Worm (Caenorhabditis elegans): ENCODE data around the gene C25G4.17.
"Not testable (repeated sequence)": the region's sequence is repeated elsewhere in the genome, so short reads cannot be mapped to it uniquely, and the experiment has no call there.

C25G4.17 gene

DNA sequence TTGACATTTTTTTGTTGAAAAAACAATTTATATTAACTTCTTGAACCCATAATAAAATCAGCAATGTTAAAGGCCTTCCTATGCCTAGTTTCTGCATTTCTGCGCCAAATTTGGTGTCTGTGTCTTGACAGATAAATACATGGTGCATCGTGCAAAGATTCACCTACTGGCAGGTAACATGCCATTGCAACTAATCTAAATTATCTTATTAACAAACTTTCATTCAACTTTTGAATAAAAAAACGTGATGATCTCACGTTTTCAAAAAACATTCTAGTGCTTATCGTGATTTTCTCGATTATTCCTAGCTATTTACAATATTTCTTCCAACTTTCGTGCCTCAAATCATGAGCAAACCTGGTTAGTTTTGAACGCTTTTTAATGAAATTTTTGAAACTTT, 14.8 kb downstream of the C25G4.17 start, which contains the start of gene C25G4.7:
TSS of gene C25G4.7 (plus strand) at position 301 of the 400 bp plus-strand sequence.
- TF ChIP-seq ceh-43 (GFP tag; optimal IDR thresholded peaks at IDR 0.05), result no peak
- TF ChIP-seq pha-4 (tag; optimal IDR thresholded peaks at IDR 0.05), result no peak
- no peak for TF ChIP-seq unc-39 (tag; optimal IDR thresholded peaks at IDR 0.05)
- no peak for TF ChIP-seq hlh-1 (tag; optimal IDR thresholded peaks at IDR 0.05)
- TF ChIP-seq sem-2 (GFP tag; optimal IDR thresholded peaks at IDR 0.05), result no peak
- no peak for TF ChIP-seq ceh-83 (GFP tag; optimal IDR thresholded peaks at IDR 0.05)
- TF ChIP-seq lsy-2 (tag; optimal IDR thresholded peaks at IDR 0.05), result no peak
- no peak for TF ChIP-seq ztf-11 (tag; optimal IDR thresholded peaks at IDR 0.05)
- no peak for TF ChIP-seq unc-62 (GFP tag; optimal IDR thresholded peaks at IDR 0.05)
- TF ChIP-seq mep-1 (tag; optimal IDR thresholded peaks at IDR 0.05), result no peak
- no peak for TF ChIP-seq mab-5 (tag; optimal IDR thresholded peaks at IDR 0.05)
- no peak for TF ChIP-seq nhr-76 (tag; optimal IDR thresholded peaks at IDR 0.05)
- no peak for TF ChIP-seq snpc-4 (tag; optimal IDR thresholded peaks at IDR 0.05)
- TF ChIP-seq M03D4.4 (tag; optimal IDR thresholded peaks at IDR 0.05), result no peak
- TF ChIP-seq sptf-1 (tag; optimal IDR thresholded peaks at IDR 0.05), result no peak
- TF ChIP-seq lin-32 (GFP tag; optimal IDR thresholded peaks at IDR 0.05), result no peak
- no peak for TF ChIP-seq elt-3 (tag; optimal IDR thresholded peaks at IDR 0.05)
- no peak for TF ChIP-seq unc-120 (tag; optimal IDR thresholded peaks at IDR 0.05; ENCODE audit: poor library complexity, severe bottlenecking)

DNA sequence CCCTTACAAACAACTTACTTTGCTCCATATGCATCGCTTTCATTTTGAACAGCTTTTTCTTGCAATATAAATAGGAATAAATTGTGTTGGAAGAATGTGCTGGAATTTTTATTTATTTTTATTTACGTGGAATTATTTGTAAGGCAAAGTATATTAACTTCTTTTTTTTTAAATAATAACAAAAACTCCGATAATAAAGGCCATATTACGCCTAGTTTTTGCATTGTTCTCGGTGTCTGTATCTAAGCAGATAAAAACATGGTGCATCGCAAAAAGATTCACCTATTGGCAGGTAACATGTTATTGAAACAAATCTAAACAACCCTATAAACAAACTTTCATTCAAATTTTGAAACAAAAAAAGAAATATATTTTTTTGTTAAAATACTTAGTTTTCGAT, 21.6 kb downstream of the C25G4.17 start, which contains the start of gene C25G4.8:
TSS of gene C25G4.8 (minus strand) at position 101 of the 400 bp plus-strand sequence.
- TF ChIP-seq nhr-12 (tag; optimal IDR thresholded peaks at IDR 0.05) (no peak), ces-1 (GFP tag; optimal IDR thresholded peaks at IDR 0.05) (no peak), elt-3 (tag; optimal IDR thresholded peaks at IDR 0.05) (no peak), mep-1 (tag; optimal IDR thresholded peaks at IDR 0.05) (no peak), mls-2 (tag; optimal IDR thresholded peaks at IDR 0.05) (no peak), lin-13 (tag; optimal IDR thresholded peaks at IDR 0.05) (no peak), unc-62 (GFP tag; optimal IDR thresholded peaks at IDR 0.05) (no peak), cnd-1 (tag; optimal IDR thresholded peaks at IDR 0.05) (no peak), lsy-2 (tag; optimal IDR thresholded peaks at IDR 0.05) (no peak)

ce11 chrIV:12464822-12465221, 23.0 kb downstream of the C25G4.17 start:
- TF ChIP-seq ces-1 (GFP tag; optimal IDR thresholded peaks at IDR 0.05) (no peak), unc-39 (tag; optimal IDR thresholded peaks at IDR 0.05) (no peak), snpc-4 (tag; optimal IDR thresholded peaks at IDR 0.05) (no peak), M03D4.4 (tag; optimal IDR thresholded peaks at IDR 0.05) (no peak), cnd-1 (tag; optimal IDR thresholded peaks at IDR 0.05) (no peak)

DNA sequence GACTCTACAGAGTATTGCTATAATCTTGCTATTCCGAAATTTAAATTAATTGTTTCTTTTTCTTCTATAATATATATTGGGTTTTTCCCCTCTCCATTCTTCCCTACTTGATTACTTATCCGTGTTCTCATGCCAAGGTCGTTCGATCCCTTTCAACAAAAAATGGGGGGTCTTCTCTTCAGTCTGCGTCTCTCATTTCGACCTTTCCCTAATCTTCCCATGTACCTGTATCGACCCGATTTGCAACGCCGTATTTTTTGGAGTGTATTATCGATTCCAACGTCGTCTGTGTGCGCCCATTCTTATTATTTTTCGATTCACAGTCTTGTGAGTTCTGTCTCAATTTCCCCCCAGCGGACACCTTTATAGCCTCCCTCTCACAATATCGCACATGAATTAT, 25.9 kb downstream of the C25G4.17 start:
- TF ChIP-seq ceh-39 (tag; optimal IDR thresholded peaks at IDR 0.05) (peak; percentile 72), unc-120 (tag; optimal IDR thresholded peaks at IDR 0.05; ENCODE audit: poor library complexity, severe bottlenecking) (no peak)

DNA sequence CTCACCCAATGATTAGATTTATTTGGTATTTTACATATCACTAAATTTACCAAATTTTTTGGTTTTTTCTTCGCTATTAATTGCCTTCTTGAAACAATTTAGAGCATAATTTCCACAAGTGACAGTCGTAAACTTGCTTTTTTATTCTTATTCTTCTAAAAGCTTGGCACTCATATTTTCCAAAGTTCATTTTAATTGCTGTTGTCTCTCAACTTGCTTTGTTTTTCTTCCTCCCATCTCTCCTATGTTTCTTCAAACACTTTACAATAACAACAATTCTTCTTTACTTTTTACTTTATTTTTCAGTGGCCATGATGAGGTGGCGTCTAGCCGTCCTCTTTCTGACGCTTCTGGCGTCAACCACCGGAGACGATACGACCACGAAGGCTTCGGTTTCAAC, 26.5 kb downstream of the C25G4.17 start, which contains the start of gene igdb-2:
TSS of gene igdb-2 (plus strand) at position 301 of the 400 bp plus-strand sequence.
- TF ChIP-seq flh-1 (GFP tag; optimal IDR thresholded peaks at IDR 0.05), result no peak
- TF ChIP-seq unc-62 (GFP tag; optimal IDR thresholded peaks at IDR 0.05), result no peak
- no peak for TF ChIP-seq zip-8 (tag; optimal IDR thresholded peaks at IDR 0.05)
- no peak for TF ChIP-seq nhr-237 (tag; optimal IDR thresholded peaks at IDR 0.05)
- TF ChIP-seq sem-2 (GFP tag; optimal IDR thresholded peaks at IDR 0.05), result no peak
- no peak for TF ChIP-seq bed-3 (GFP tag; optimal IDR thresholded peaks at IDR 0.05)
- TF ChIP-seq mep-1 (tag; optimal IDR thresholded peaks at IDR 0.05), result no peak
- no peak for TF ChIP-seq cnd-1 (tag; optimal IDR thresholded peaks at IDR 0.05)
- no peak for TF ChIP-seq elt-3 (tag; optimal IDR thresholded peaks at IDR 0.05)
- TF ChIP-seq ham-2 (GFP tag; optimal IDR thresholded peaks at IDR 0.05), result no peak
- TF ChIP-seq ceh-83 (GFP tag; optimal IDR thresholded peaks at IDR 0.05), result no peak
- no peak for TF ChIP-seq unc-39 (tag; optimal IDR thresholded peaks at IDR 0.05)

DNA sequence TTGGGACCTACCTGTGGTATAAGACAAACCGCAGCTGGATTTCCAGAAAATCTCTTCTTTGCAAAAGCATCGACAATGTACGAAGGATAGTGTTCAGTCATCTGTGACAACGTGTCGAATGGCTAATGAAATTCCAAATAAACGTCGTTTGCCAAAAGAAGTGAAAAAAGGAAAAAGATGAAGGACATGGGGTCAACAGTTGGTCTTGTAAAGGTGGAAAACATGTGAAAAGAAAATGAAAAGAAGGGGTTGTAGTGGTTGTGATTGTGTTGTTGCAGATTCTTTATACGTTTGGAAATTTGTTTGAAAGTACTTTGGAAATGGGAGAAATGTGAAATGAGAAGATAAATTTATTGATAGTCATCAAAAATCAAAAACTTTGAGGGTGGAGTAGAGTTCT, 35.1 kb downstream of the C25G4.17 start, which contains the start of gene T04A11.1:
TSS of gene T04A11.1 (minus strand) at position 101 of the 400 bp plus-strand sequence.
- TF ChIP-seq pha-4 (tag; optimal IDR thresholded peaks at IDR 0.05); lin-32 (GFP tag; optimal IDR thresholded peaks at IDR 0.05); flh-1 (GFP tag; optimal IDR thresholded peaks at IDR 0.05): not testable (repeated sequence)
